ENCODE assay signal across 1 worm cellular context in genomic region chrII:6973501-6973900, ce11.
TF ChIP-seq lines count a peak whose summit lies in the region.

sod-1 (minus strand) TSS chrII:6973887.

TF ChIP-seq in whole organism, L4 larva, 104 proteins besides CTCF, POLR2A, EP300 and RAD21 (continued from another document):
- TF ChIP-seq spr-3 (GFP tag; optimal IDR thresholded peaks at IDR 0.05; lab: Kevin White, UChicago) (no peak), tra-1 (GFP tag; IDR thresholded peaks at IDR 0.05; lab: Robert Waterston, UW) (no peak), mdt-29 (GFP tag; IDR thresholded peaks at IDR 0.05; lab: Robert Waterston, UW) (no peak), daf-16 (GFP tag; optimal IDR thresholded peaks at IDR 0.05; lab: Kevin White, UChicago) (no peak), daf-16 (tag; optimal IDR thresholded peaks at IDR 0.05; lab: Kevin White, UChicago) (peak; percentile 88), mxl-3 (GFP tag; optimal IDR thresholded peaks at IDR 0.05; lab: Kevin White, UChicago) (no peak)
